Fruit fly (Drosophila melanogaster) whole organism, embryonic: ENCODE results near the gene CG15418.

Source experiments
- CG10543 ChIP-seq: fragments of 200-800 bp; sonication (Bioruptor generic); optimal IDR thresholded peaks from 3 replicates; lab custom pipeline; 2017; ENCODE audit warnings: missing biosample characterization, mild to moderate bottlenecking, missing genetic modification characterization, moderate library complexity
- CG11560 ChIP-seq: fragments of 200-800 bp; sonication (Bioruptor generic); IDR thresholded peaks from 3 replicates; pipeline ENCODE4 v1.3.6; 2022; ENCODE audit warnings: missing biosample characterization, missing genetic modification characterization
- CG12155 ChIP-seq: fragments of 200-800 bp; sonication (Bioruptor generic); optimal IDR thresholded peaks from 3 replicates; lab custom pipeline; 2016; ENCODE audit warnings: missing biosample characterization, missing genetic modification characterization
- CG12299 ChIP-seq: fragments of 200-800 bp; sonication (Bioruptor generic); optimal IDR thresholded peaks from 2 replicates; lab custom pipeline; 2018; ENCODE audit warnings: missing biosample characterization, mild to moderate bottlenecking, missing genetic modification characterization
- CG17361 ChIP-seq: fragments of 200-800 bp; sonication (Bioruptor generic); IDR thresholded peaks from 3 replicates; pipeline ENCODE4 v1.3.6; 2022; ENCODE audit warnings: missing biosample characterization, missing genetic modification characterization
- CG2116 ChIP-seq: fragments of 200-800 bp; sonication (Bioruptor generic); optimal IDR thresholded peaks from 3 replicates; lab custom pipeline; 2018; ENCODE audit warnings: missing biosample characterization, mild to moderate bottlenecking, missing genetic modification characterization
- CG2678 ChIP-seq: fragments of 200-800 bp; sonication (Bioruptor generic); optimal IDR thresholded peaks from 3 replicates; lab custom pipeline; 2019; ENCODE audit warnings: missing biosample characterization, mild to moderate bottlenecking, missing genetic modification characterization, moderate library complexity
- CG32767 ChIP-seq: fragments of 200-800 bp; sonication (Bioruptor generic); IDR thresholded peaks from 2 replicates; pipeline ENCODE4 v1.3.6; 2022; ENCODE audit warnings: missing biosample characterization, missing genetic modification characterization
- CG3281 ChIP-seq: fragments of 200-800 bp; sonication (Bioruptor generic); optimal IDR thresholded peaks from 3 replicates; lab custom pipeline; 2017; ENCODE audit warnings: missing biosample characterization, mild to moderate bottlenecking, missing genetic modification characterization
- CG34376 ChIP-seq: fragments of 200-800 bp; sonication (Bioruptor generic); optimal IDR thresholded peaks from 2 replicates; lab custom pipeline; 2018; ENCODE audit warnings: missing biosample characterization, mild to moderate bottlenecking, missing genetic modification characterization
- CG3838 ChIP-seq: fragments of 200-800 bp; sonication (Bioruptor generic); optimal IDR thresholded peaks from 3 replicates; lab custom pipeline; 2016; ENCODE audit warnings: missing biosample characterization, missing genetic modification characterization
- CG42726 ChIP-seq: fragments of 200-800 bp; sonication (Bioruptor generic); IDR thresholded peaks from 2 replicates; pipeline ENCODE4 v1.3.6; 2022; ENCODE audit warnings: missing biosample characterization, missing genetic modification characterization; ENCODE audit not compliant: partially characterized antibody
- CG6813 ChIP-seq: fragments of 200-800 bp; sonication (Bioruptor generic); optimal IDR thresholded peaks from 2 replicates; lab custom pipeline; 2017; ENCODE audit warnings: missing biosample characterization, missing genetic modification characterization, mild to moderate bottlenecking, moderate library complexity, missing genetic modification reagents
- CG7271 ChIP-seq: fragments of 200-800 bp; sonication (Bioruptor generic); optimal IDR thresholded peaks from 2 replicates; lab custom pipeline; 2018; ENCODE audit warnings: missing biosample characterization, mild to moderate bottlenecking, missing genetic modification characterization, moderate library complexity
- CG7556 ChIP-seq: fragments of 200-800 bp; sonication (Bioruptor generic); optimal IDR thresholded peaks from 2 replicates; lab custom pipeline; 2017; ENCODE audit warnings: missing biosample characterization, mild to moderate bottlenecking, missing genetic modification characterization
- CG7839 ChIP-seq: fragments of 200-800 bp; sonication (Bioruptor generic); optimal IDR thresholded peaks from 3 replicates; lab custom pipeline; 2018; ENCODE audit warnings: missing biosample characterization, mild to moderate bottlenecking, missing genetic modification characterization, moderate library complexity
- CoRest ChIP-seq: fragments of 200-800 bp; sonication (Bioruptor generic); optimal IDR thresholded peaks from 3 replicates; lab custom pipeline; 2018; ENCODE audit warnings: missing biosample characterization, mild to moderate bottlenecking, missing genetic modification characterization, moderate library complexity
- Deaf1 ChIP-seq: fragments of 200-800 bp; optimal IDR thresholded peaks from 3 replicates; lab custom pipeline; 2019; ENCODE audit warnings: missing biosample characterization, mild to moderate bottlenecking, missing genetic modification characterization, moderate library complexity
- ERR ChIP-seq: fragments of 200-800 bp; sonication (Bioruptor generic); optimal IDR thresholded peaks from 2 replicates; lab custom pipeline; 2016; ENCODE audit warnings: missing biosample characterization, missing genetic modification characterization
- Gsc ChIP-seq: fragments of 200-800 bp; sonication (Bioruptor generic); IDR thresholded peaks from 2 replicates; pipeline ENCODE4 v1.3.6; 2022; ENCODE audit warnings: missing biosample characterization, missing genetic modification characterization
- HLH4C ChIP-seq: fragments of 200-800 bp; sonication (Bioruptor generic); IDR thresholded peaks from 3 replicates; pipeline ENCODE4 v1.3.6; 2022; ENCODE audit warnings: missing biosample characterization, missing genetic modification characterization; ENCODE audit not compliant: partially characterized antibody
- HLHmδ ChIP-seq: fragments of 200-800 bp; sonication (Bioruptor generic); optimal IDR thresholded peaks from 2 replicates; lab custom pipeline; 2018; ENCODE audit warnings: missing biosample characterization, mild to moderate bottlenecking, missing genetic modification characterization, moderate library complexity
- Lhr ChIP-seq: fragments of 200-800 bp; sonication (Bioruptor generic); optimal IDR thresholded peaks from 3 replicates; lab custom pipeline; 2017; ENCODE audit warnings: mild to moderate bottlenecking, missing biosample characterization, missing genetic modification reagents, missing genetic modification characterization
- Max ChIP-seq: fragments of 200-800 bp; sonication (Bioruptor generic); optimal IDR thresholded peaks from 2 replicates; lab custom pipeline; 2016; ENCODE audit warnings: missing biosample characterization, mild to moderate bottlenecking, missing genetic modification characterization
- Med ChIP-seq: fragments of 200-800 bp; sonication (Bioruptor generic); peaks from one replicate; lab custom pipeline; 2016; ENCODE audit warnings: missing biosample characterization, missing genetic modification characterization, mild to moderate bottlenecking, inconsistent platforms, moderate library complexity
- Myb ChIP-seq: fragments of 200-800 bp; sonication (Bioruptor generic); optimal IDR thresholded peaks from 2 replicates; lab custom pipeline; 2016; ENCODE audit warnings: missing biosample characterization, missing genetic modification characterization
- Nf-YB ChIP-seq: fragments of 200-800 bp; sonication (Bioruptor generic); optimal IDR thresholded peaks from 3 replicates; lab custom pipeline; 2019; ENCODE audit warnings: missing biosample characterization, mild to moderate bottlenecking, missing genetic modification characterization, moderate library complexity
- Sry-β ChIP-seq: fragments of 200-800 bp; sonication (Bioruptor generic); optimal IDR thresholded peaks from 2 replicates; lab custom pipeline; 2018; ENCODE audit warnings: missing biosample characterization, mild to moderate bottlenecking, missing genetic modification characterization, moderate library complexity
- abd-A ChIP-seq: fragments of 200-800 bp; sonication (Bioruptor generic); optimal IDR thresholded peaks from 3 replicates; lab custom pipeline; 2019; ENCODE audit warnings: missing biosample characterization, mild to moderate bottlenecking, missing genetic modification characterization, moderate library complexity
- cad ChIP-seq: fragments of >200 bp; optimal IDR thresholded peaks from 2 replicates; lab custom pipeline; 2017; ENCODE audit warnings: missing biosample characterization, missing genetic modification characterization
- chif ChIP-seq, 2 experiments: fragments of 200-800 bp; sonication (Bioruptor generic); optimal IDR thresholded peaks; 3 replicates each; lab custom pipeline; 2016; ENCODE audit warnings: missing biosample characterization in 2 of 2, missing genetic modification characterization in 2 of 2
- chinmo ChIP-seq: fragments of 200-800 bp; sonication (Bioruptor generic); IDR thresholded peaks from 4 replicates; pipeline ENCODE4 v1.3.6; 2022; ENCODE audit warnings: missing biosample characterization, missing genetic modification characterization; ENCODE audit not compliant: partially characterized antibody
- crol ChIP-seq: fragments of 200-800 bp; sonication (Bioruptor generic); IDR thresholded peaks from 2 replicates; pipeline ENCODE4 v1.3.6; 2022; ENCODE audit warnings: missing biosample characterization, missing genetic modification characterization
- dmrt99B ChIP-seq: fragments of 200-800 bp; sonication (Bioruptor generic); optimal IDR thresholded peaks from 2 replicates; lab custom pipeline; 2018; ENCODE audit warnings: missing biosample characterization, mild to moderate bottlenecking, missing genetic modification characterization, moderate library complexity
- gcm2 ChIP-seq: fragments of 200-800 bp; sonication (Bioruptor generic); optimal IDR thresholded peaks from 2 replicates; lab custom pipeline; 2016; ENCODE audit warnings: missing biosample characterization, missing genetic modification characterization
- gro ChIP-seq: fragments of 200-800 bp; sonication (Bioruptor generic); optimal IDR thresholded peaks from 2 replicates; lab custom pipeline; 2016; ENCODE audit warnings: missing biosample characterization, missing genetic modification characterization
- lola ChIP-seq, 3 experiments: fragments of >200 bp in 2 of 3; fragments of 200-800 bp in 1 of 3; sonication (Bioruptor generic) in 1 of 3; optimal IDR thresholded peaks; 2 replicates each; lab custom pipeline; 2017 to 2019; ENCODE audit warnings: missing biosample characterization in 3 of 3, missing genetic modification characterization in 3 of 3, mild to moderate bottlenecking in 1 of 3, moderate library complexity in 1 of 3
- odd ChIP-seq: fragments of 200-800 bp; sonication (Bioruptor generic); optimal IDR thresholded peaks from 2 replicates; lab custom pipeline; 2017; ENCODE audit warnings: missing biosample characterization, mild to moderate bottlenecking, missing genetic modification characterization
- pzg ChIP-seq: fragments of 200-800 bp; sonication (Bioruptor generic); optimal IDR thresholded peaks from 3 replicates; lab custom pipeline; 2018; ENCODE audit warnings: missing biosample characterization, mild to moderate bottlenecking, missing genetic modification characterization, moderate library complexity
- sens ChIP-seq: fragments of 200-800 bp; sonication (Bioruptor generic); peaks from one replicate; lab custom pipeline; 2016; ENCODE audit warnings: missing biosample characterization, missing genetic modification characterization
- sqz ChIP-seq: fragments of 200-800 bp; sonication (Bioruptor generic); optimal IDR thresholded peaks from 3 replicates; lab custom pipeline; 2018; ENCODE audit warnings: missing biosample characterization, mild to moderate bottlenecking, missing genetic modification characterization
- sug ChIP-seq: fragments of 200-800 bp; optimal IDR thresholded peaks from 2 replicates; lab custom pipeline; 2019; ENCODE audit warnings: missing biosample characterization, mild to moderate bottlenecking, missing genetic modification characterization, moderate library complexity
- tll ChIP-seq, 2 experiments: fragments of 200-800 bp in 1 of 2; fragments of >200 bp in 1 of 2; sonication (Bioruptor generic) in 1 of 2; optimal IDR thresholded peaks; 2 replicates each; lab custom pipeline; 2017 to 2019; ENCODE audit warnings: missing biosample characterization in 2 of 2, missing genetic modification characterization in 2 of 2, mild to moderate bottlenecking in 1 of 2, moderate library complexity in 1 of 2
- tup ChIP-seq: fragments of 200-800 bp; sonication (Bioruptor generic); optimal IDR thresholded peaks from 2 replicates; lab custom pipeline; 2016; ENCODE audit warnings: missing biosample characterization, mild to moderate bottlenecking, missing genetic modification characterization, moderate library complexity

Gene CG15418

DNA sequence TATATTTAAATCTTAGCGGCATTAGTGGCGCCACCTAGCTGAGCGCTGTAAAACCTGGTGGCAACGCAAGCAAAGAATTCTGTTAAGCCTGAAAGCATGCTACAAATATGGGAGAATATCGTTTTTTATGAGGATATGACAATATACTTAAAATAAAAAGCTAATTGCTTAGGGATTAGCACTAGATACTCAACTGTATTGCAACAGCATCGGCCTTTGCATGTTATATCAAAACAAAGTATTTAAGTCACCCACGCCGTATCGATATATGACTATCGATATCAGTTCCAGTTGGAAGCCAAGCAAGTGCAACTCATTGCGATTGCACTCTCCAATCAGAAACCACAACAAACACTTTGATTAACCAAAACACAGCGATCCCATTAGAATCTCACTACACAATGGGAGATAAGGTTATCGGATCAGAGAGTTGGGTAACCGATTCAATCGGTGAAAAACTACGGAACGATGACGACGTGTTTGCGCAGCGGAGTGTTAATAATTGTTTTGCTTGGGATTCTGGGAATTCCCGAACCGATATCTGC, 2.6 kb downstream of the CG15418 start, which contains the start of gene Ugt36A1 (continued):
- no peak for TF ChIP-seq Gsc (GFP tag; lab: Robert Waterston, UW)
- 0 out of 4 replicates have a peak, but pooled peaks have one; percentile 79 for TF ChIP-seq chinmo (GFP tag; lab: Robert Waterston, UW)
- TF ChIP-seq pzg (GFP tag; lab: Kevin White, UChicago) = peak; percentile 19
- TF ChIP-seq CG6813 (GFP tag; lab: Kevin White, UChicago) = no peak
- TF ChIP-seq abd-A (tag; lab: Kevin White, UChicago) = no peak
- TF ChIP-seq CG7556 (GFP tag; lab: Kevin White, UChicago) = no peak
- no peak for TF ChIP-seq CG11560
- TF ChIP-seq CG34376 (GFP tag; lab: Kevin White, UChicago) = peak; percentile 42
- no peak for TF ChIP-seq CG3838 (GFP tag; lab: Kevin White, UChicago)
- no peak for TF ChIP-seq Sry-β (GFP tag; lab: Kevin White, UChicago)
- TF ChIP-seq CG32767 = no peak
- peak; percentile 22 for TF ChIP-seq Lhr (GFP tag; lab: Kevin White, UChicago)
- TF ChIP-seq CG2678 (tag; lab: Kevin White, UChicago) = no peak
- TF ChIP-seq gcm2 (GFP tag; lab: Kevin White, UChicago) = no peak
- no peak for TF ChIP-seq CG3281 (GFP tag; lab: Kevin White, UChicago)
- TF ChIP-seq Max (GFP tag; lab: Kevin White, UChicago) = no peak
- TF ChIP-seq, all 482 proteins: peak for 56

DNA sequence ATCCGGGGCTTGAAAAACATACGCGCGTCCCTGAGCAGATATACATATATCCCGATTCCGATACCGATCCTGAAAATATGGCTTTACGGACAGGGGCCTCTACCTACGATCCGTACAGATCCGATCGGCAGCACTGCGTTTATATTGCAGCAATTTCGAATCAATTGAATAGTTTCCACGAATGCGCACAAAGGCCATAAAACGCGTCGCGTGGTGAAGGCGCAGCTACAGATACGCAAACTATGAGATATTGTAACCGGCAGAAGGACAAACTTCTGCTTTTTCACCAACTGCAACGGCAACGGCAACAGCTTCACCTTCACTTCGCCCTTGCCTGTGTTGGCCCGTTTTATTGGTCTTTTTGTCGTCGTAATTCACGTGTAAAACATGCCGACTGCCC, 6.3 kb downstream of the CG15418 start:
- no peak for TF ChIP-seq lola (GFP tag; optimal IDR thresholded peaks at IDR 0.05; lab: Kevin White, UChicago)
- peak; percentile 55 for TF ChIP-seq CG7271
- TF ChIP-seq tup (GFP tag; lab: Kevin White, UChicago) = no peak
- no peak for TF ChIP-seq CG7839 (tag; lab: Kevin White, UChicago)
- peak; percentile 97 for TF ChIP-seq cad (GFP tag; lab: Kevin White, UChicago)
- TF ChIP-seq Gsc (GFP tag; lab: Robert Waterston, UW) = no peak
- TF ChIP-seq tll (GFP tag; optimal IDR thresholded peaks at IDR 0.05; lab: Kevin White, UChicago) = peak in 1 of 2 experiments; percentile 69
- TF ChIP-seq chif (GFP tag; optimal IDR thresholded peaks at IDR 0.05; lab: Kevin White, UChicago) = no peak

DNA sequence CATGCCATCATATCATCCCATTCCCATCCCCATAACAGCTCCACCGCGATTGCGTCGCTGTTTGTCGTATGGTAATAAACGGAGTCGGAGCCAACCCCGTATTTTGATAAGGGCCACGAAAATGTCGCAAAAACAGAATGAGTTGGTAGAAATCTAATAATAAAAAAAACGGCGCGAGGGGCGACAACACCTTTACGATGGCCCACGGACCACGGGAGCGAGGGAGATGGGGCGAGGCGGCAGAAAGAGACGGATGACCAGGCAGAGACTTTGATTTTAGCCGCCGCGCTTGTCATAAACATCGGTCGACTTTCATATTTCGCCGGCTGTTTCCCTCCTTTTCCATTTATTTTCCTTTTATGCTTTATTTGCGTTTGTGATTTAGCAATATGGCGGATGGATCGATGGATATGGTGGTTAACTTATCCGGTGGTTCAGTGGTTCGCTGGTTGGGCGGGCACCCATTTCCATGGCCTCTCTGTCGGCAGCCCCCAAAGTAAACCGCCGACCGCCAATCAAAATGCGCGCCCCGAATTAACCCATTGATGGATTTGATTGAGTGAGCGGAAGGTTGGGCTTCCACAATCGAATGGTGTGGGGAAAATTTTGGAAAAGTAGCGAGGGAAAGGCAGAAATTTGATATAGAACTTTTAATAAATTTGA, 9.6 kb downstream of the CG15418 start:
- peak; percentile 95 for TF ChIP-seq Nf-YB (GFP tag; lab: Kevin White, UChicago)
- TF ChIP-seq Deaf1 (tag; lab: Kevin White, UChicago) = peak; percentile 21
- TF ChIP-seq odd = peak; percentile 66
- TF ChIP-seq Myb = no peak
- TF ChIP-seq gro (GFP tag; lab: Kevin White, UChicago) = no peak
- peak; percentile 35 for TF ChIP-seq sqz (GFP tag; lab: Kevin White, UChicago)
- TF ChIP-seq Med (GFP tag; lab: Kevin White, UChicago) = peak; percentile 73
- peak; percentile 19 for TF ChIP-seq CoRest (tag; lab: Kevin White, UChicago)
- TF ChIP-seq sens (GFP tag; lab: Kevin White, UChicago) = peak; percentile 73
- 0 out of 2 replicates have a peak, but pooled peaks have one; percentile 21 for TF ChIP-seq crol (GFP tag; lab: Robert Waterston, UW)
- peak; percentile 40 for TF ChIP-seq CG10543 (GFP tag; lab: Kevin White, UChicago)
- TF ChIP-seq CG2116 (GFP tag; lab: Kevin White, UChicago) = no peak
- no peak for TF ChIP-seq CG12155
- no peak for TF ChIP-seq HLH4C
- TF ChIP-seq CG17361 (GFP tag; lab: Robert Waterston, UW) = no peak
- TF ChIP-seq CG12299 = no peak
- TF ChIP-seq sug (tag; lab: Kevin White, UChicago) = peak; percentile 67
- no peak for TF ChIP-seq HLHmδ (GFP tag; lab: Kevin White, UChicago)
- no peak for TF ChIP-seq CG42726 (GFP tag; lab: Robert Waterston, UW)
- no peak for TF ChIP-seq ERR (GFP tag; lab: Kevin White, UChicago)
- TF ChIP-seq dmrt99B (tag; lab: Kevin White, UChicago) = no peak
- peak; percentile 90 for TF ChIP-seq cad (GFP tag; lab: Kevin White, UChicago)
